Fruit fly (Drosophila melanogaster) whole organism, pupa: ENCODE results near the gene nau.
A peak's percentile ranks its signal among the peaks of the same experiment; 100 is the strongest.

Experiments
- CG10348 ChIP-seq: fragments of 200-800 bp; sonication (Bioruptor generic); IDR thresholded peaks from 2 replicates; pipeline ENCODE4 v1.3.6; 2022; ENCODE audit warnings: missing biosample characterization, missing genetic modification characterization
- CG12605 ChIP-seq: fragments of 200-800 bp; sonication (Bioruptor generic); IDR thresholded peaks from 2 replicates; pipeline ENCODE4 v1.3.6; 2022; ENCODE audit warnings: missing biosample characterization, missing genetic modification characterization
- CG13204 ChIP-seq: fragments of 200-800 bp; sonication (Bioruptor generic); optimal IDR thresholded peaks from 2 replicates; lab custom pipeline; 2018; ENCODE audit warnings: missing biosample characterization, mild to moderate bottlenecking, missing genetic modification characterization, moderate library complexity
- CG14655 ChIP-seq: fragments of 200-800 bp; sonication (Bioruptor generic); optimal IDR thresholded peaks from 3 replicates; lab custom pipeline; 2017; ENCODE audit warnings: mild to moderate bottlenecking, missing biosample characterization, missing genetic modification reagents, missing genetic modification characterization
- CG15710 ChIP-seq: fragments of 200-800 bp; sonication (Bioruptor generic); optimal IDR thresholded peaks from 2 replicates; lab custom pipeline; 2018; ENCODE audit warnings: missing biosample characterization, mild to moderate bottlenecking, missing genetic modification characterization, moderate library complexity
- CG17806 ChIP-seq: fragments of 200-800 bp; sonication (Bioruptor generic); optimal IDR thresholded peaks from 2 replicates; lab custom pipeline; 2018; ENCODE audit warnings: missing biosample characterization, mild to moderate bottlenecking, missing genetic modification characterization, moderate library complexity
- CG32121 ChIP-seq: fragments of 200-800 bp; sonication (Bioruptor generic); IDR thresholded peaks from 2 replicates; pipeline ENCODE4 v1.3.6; 2022; ENCODE audit warnings: missing biosample characterization, missing genetic modification characterization
- CG34367 ChIP-seq: fragments of 200-800 bp; sonication (Bioruptor generic); optimal IDR thresholded peaks from 2 replicates; lab custom pipeline; 2018; ENCODE audit warnings: missing biosample characterization, mild to moderate bottlenecking, missing genetic modification characterization
- CG4496 ChIP-seq: fragments of 200-800 bp; sonication (Bioruptor generic); IDR thresholded peaks from 3 replicates; pipeline ENCODE4 v1.3.6; 2022; ENCODE audit warnings: missing biosample characterization, missing genetic modification characterization
- CG8159 ChIP-seq: fragments of 200-800 bp; sonication (Bioruptor generic); optimal IDR thresholded peaks from 3 replicates; lab custom pipeline; 2018; ENCODE audit warnings: missing biosample characterization, mild to moderate bottlenecking, missing genetic modification characterization, moderate library complexity
- CG8301 ChIP-seq: fragments of 200-800 bp; sonication (Bioruptor generic); optimal IDR thresholded peaks from 2 replicates; lab custom pipeline; 2018; ENCODE audit warnings: missing biosample characterization, mild to moderate bottlenecking, missing genetic modification characterization
- CG9948 ChIP-seq: fragments of 200-800 bp; sonication (Bioruptor generic); optimal IDR thresholded peaks from 2 replicates; lab custom pipeline; 2018; ENCODE audit warnings: missing biosample characterization, mild to moderate bottlenecking, missing genetic modification characterization, moderate library complexity
- D1 ChIP-seq: fragments of 200-800 bp; sonication (Bioruptor generic); optimal IDR thresholded peaks from 2 replicates; lab custom pipeline; 2018; ENCODE audit warnings: missing biosample characterization, mild to moderate bottlenecking, missing genetic modification characterization, moderate library complexity
- EcR ChIP-seq: fragments of 200-800 bp; sonication (Bioruptor generic); optimal IDR thresholded peaks from 3 replicates; lab custom pipeline; 2019; ENCODE audit warnings: missing biosample characterization, missing genetic modification characterization, mild to moderate bottlenecking, moderate library complexity, missing genetic modification reagents
- Ets98B ChIP-seq: fragments of 200-800 bp; sonication (Bioruptor generic); IDR thresholded peaks from 2 replicates; pipeline ENCODE4 v1.3.6; 2022; ENCODE audit warnings: missing biosample characterization, missing genetic modification characterization
- Pif1A ChIP-seq: fragments of 200-800 bp; sonication (Bioruptor generic); optimal IDR thresholded peaks from 3 replicates; lab custom pipeline; 2016; ENCODE audit warnings: missing biosample characterization, missing genetic modification characterization
- Pif1B ChIP-seq: fragments of 200-800 bp; sonication (Bioruptor generic); optimal IDR thresholded peaks from 3 replicates; lab custom pipeline; 2016; ENCODE audit warnings: missing biosample characterization, missing genetic modification characterization
- Snoo ChIP-seq: fragments of 200-800 bp; sonication (Bioruptor generic); optimal IDR thresholded peaks from 3 replicates; lab custom pipeline; 2017; ENCODE audit warnings: missing biosample characterization, mild to moderate bottlenecking, missing genetic modification characterization, inconsistent platforms
- fd96Ca ChIP-seq: fragments of 200-800 bp; sonication (Bioruptor generic); IDR thresholded peaks from 3 replicates; pipeline ENCODE4 v1.3.6; 2022; ENCODE audit warnings: missing biosample characterization, missing genetic modification characterization
- gl ChIP-seq: fragments of 200-800 bp; sonication (Bioruptor generic); optimal IDR thresholded peaks from 2 replicates; lab custom pipeline; 2018; ENCODE audit warnings: missing biosample characterization, mild to moderate bottlenecking, missing genetic modification characterization
- rn ChIP-seq: fragments of 200-800 bp; sonication (Bioruptor generic); IDR thresholded peaks from 2 replicates; pipeline ENCODE4 v1.3.6; 2022; ENCODE audit warnings: missing biosample characterization, missing genetic modification characterization

Gene nau

dm6 chr3R:23760219-23761018 lies 42.3 kb upstream of the nau start, which contains the start of gene SdhD:
Gene SdhD, minus strand, starts transcription at chr3R:23760600.
- TF ChIP-seq CG13204 (no peak), Snoo (tag; lab: Kevin White, UChicago) (peak; percentile 32), CG8301 (tag; lab: Kevin White, UChicago) (no peak), CG8159 (tag; lab: Kevin White, UChicago) (no peak)

- TF ChIP-seq CG34367 (tag; lab: Kevin White, UChicago), result peak; percentile 97
- peak; percentile 94 for TF ChIP-seq fd96Ca
- TF ChIP-seq CG32121 (GFP tag; lab: Robert Waterston, UW), result peak; percentile 95
- TF ChIP-seq CG10348, result peak; percentile 93
- peak; percentile 91 for TF ChIP-seq Ets98B (GFP tag; lab: Robert Waterston, UW)
- TF ChIP-seq CG13204, result peak; percentile 95
- TF ChIP-seq CG4496 (GFP tag; lab: Robert Waterston, UW), result peak; percentile 97
- peak; percentile 99 for TF ChIP-seq Pif1B (GFP tag; lab: Kevin White, UChicago)
- peak; percentile 99 for TF ChIP-seq CG8159 (tag; lab: Kevin White, UChicago)
- TF ChIP-seq D1 (tag; lab: Kevin White, UChicago), result no peak
- TF ChIP-seq Pif1A (GFP tag; lab: Kevin White, UChicago), result peak; percentile 99
- TF ChIP-seq gl (tag; lab: Kevin White, UChicago), result peak; percentile 91
- TF ChIP-seq CG17806 (tag; lab: Kevin White, UChicago), result peak; percentile 97
- TF ChIP-seq EcR, result peak; percentile 47
- peak; percentile 88 for TF ChIP-seq CG12605 (GFP tag; lab: Robert Waterston, UW)
- peak; percentile 100 for TF ChIP-seq CG14655 (GFP tag; lab: Kevin White, UChicago)
- peak; percentile 99 for TF ChIP-seq CG15710
- TF ChIP-seq Snoo (tag; lab: Kevin White, UChicago), result peak; percentile 98
- TF ChIP-seq rn, result peak; percentile 92
- TF ChIP-seq CG9948, result peak; percentile 99
- TF ChIP-seq CG8301 (tag; lab: Kevin White, UChicago), result peak; percentile 98
Observed at dm6 chr3R:23757912-23758607, 39.9 kb upstream of the nau start, which contains the start of the genes PTPMT1 and Hrd3. Gene PTPMT1, plus strand, starts transcription at chr3R:23758339. Gene Hrd3, minus strand, starts transcription at chr3R:23758557.

dm6 chr3R:23752728-23753127 lies 34.6 kb upstream of the nau start, which contains the start of the genes RanBP3 and Rpt5:
Gene RanBP3, minus strand, starts transcription at chr3R:23752834.
Gene Rpt5, plus strand, starts transcription at chr3R:23752876.
- TF ChIP-seq CG15710 (peak; percentile 39), CG12605 (GFP tag; lab: Robert Waterston, UW) (no peak), rn (no peak), gl (tag; lab: Kevin White, UChicago) (no peak), CG8301 (tag; lab: Kevin White, UChicago) (no peak), CG34367 (tag; lab: Kevin White, UChicago) (no peak), D1 (tag; lab: Kevin White, UChicago) (no peak), CG17806 (tag; lab: Kevin White, UChicago) (peak; percentile 6), fd96Ca (peak; percentile 28; the same call in 1 of the 3 replicates), Snoo (tag; lab: Kevin White, UChicago) (peak; percentile 40), CG4496 (GFP tag; lab: Robert Waterston, UW) (peak; percentile 29; the same call in 1 of the 3 replicates), CG14655 (GFP tag; lab: Kevin White, UChicago) (no peak), CG13204 (no peak), Ets98B (GFP tag; lab: Robert Waterston, UW) (peak; percentile 58), EcR (peak; percentile 6), Pif1A (GFP tag; lab: Kevin White, UChicago) (no peak), CG9948 (no peak), CG32121 (GFP tag; lab: Robert Waterston, UW) (peak; percentile 20; the same call in 1 of the 2 replicates), Pif1B (GFP tag; lab: Kevin White, UChicago) (no peak), CG8159 (tag; lab: Kevin White, UChicago) (no peak), CG10348 (no peak)
- TF ChIP-seq, all 21 proteins: peak for 8

dm6 chr3R:23747446-23747845 lies 29.3 kb upstream of the nau start:
- no peak for TF ChIP-seq EcR
- no peak for TF ChIP-seq D1 (tag; lab: Kevin White, UChicago)
- TF ChIP-seq CG4496 (GFP tag; lab: Robert Waterston, UW), result no peak
- TF ChIP-seq Pif1B (GFP tag; lab: Kevin White, UChicago), result no peak
- no peak for TF ChIP-seq CG8301 (tag; lab: Kevin White, UChicago)
- TF ChIP-seq CG17806 (tag; lab: Kevin White, UChicago), result no peak
- no peak for TF ChIP-seq fd96Ca
- no peak for TF ChIP-seq CG8159 (tag; lab: Kevin White, UChicago)
- TF ChIP-seq rn, result no peak
- TF ChIP-seq CG15710, result no peak
- no peak for TF ChIP-seq gl (tag; lab: Kevin White, UChicago)
- TF ChIP-seq Pif1A (GFP tag; lab: Kevin White, UChicago), result no peak
- TF ChIP-seq CG14655 (GFP tag; lab: Kevin White, UChicago), result no peak
- no peak for TF ChIP-seq CG34367 (tag; lab: Kevin White, UChicago)
- TF ChIP-seq Snoo (tag; lab: Kevin White, UChicago), result no peak
- no peak for TF ChIP-seq CG32121 (GFP tag; lab: Robert Waterston, UW)
- TF ChIP-seq Ets98B (GFP tag; lab: Robert Waterston, UW), result no peak
- no peak for TF ChIP-seq CG10348
- TF ChIP-seq, all 21 proteins: peak for 0

- TF ChIP-seq CG32121 (GFP tag; lab: Robert Waterston, UW) (no peak), EcR (no peak), CG14655 (GFP tag; lab: Kevin White, UChicago) (no peak), CG13204 (no peak), CG12605 (GFP tag; lab: Robert Waterston, UW) (no peak), CG10348 (no peak)
Observed at dm6 chr3R:23740968-23741367, 22.8 kb upstream of the nau start.
